Worm (Caenorhabditis elegans) whole organism, L4 larva: ENCODE measurements around the gene F56D5.2.

Source experiments
- hlh-11 ChIP-seq: fragments of 200-800 bp; sonication (Bioruptor generic); optimal IDR thresholded peaks from 2 replicates; lab custom pipeline; 2018; ENCODE audit warnings: mild to moderate bottlenecking, missing genetic modification characterization, missing compliant biosample characterization
- jun-1 ChIP-seq: fragments of 150-350 bp; optimal IDR thresholded peaks from 2 replicates; lab custom pipeline; 2014; ENCODE audit warnings: missing biosample characterization, missing genetic modification reagents, missing genetic modification characterization
- mdl-1 ChIP-seq, 2 experiments: fragments of 150-350 bp in 1 of 2; sonication (generic microtip) in 1 of 2; optimal IDR thresholded peaks; 2 replicates each; lab custom pipeline; 2014 to 2017; ENCODE audit warnings: missing biosample characterization in 2 of 2, missing genetic modification characterization in 2 of 2
- nhr-11 ChIP-seq: fragments of 150-350 bp; optimal IDR thresholded peaks from 2 replicates; lab custom pipeline; 2014; ENCODE audit warnings: missing biosample characterization, missing genetic modification characterization
- nhr-76 ChIP-seq: fragments of 150-350 bp; optimal IDR thresholded peaks from 2 replicates; lab custom pipeline; 2014; ENCODE audit warnings: missing biosample characterization, missing genetic modification characterization

ce11 chrIV:9403761-9404420, 5.5 kb upstream of the F56D5.2 start:
- no peak for TF ChIP-seq hlh-11 (tag; lab: Kevin White, UChicago)
- TF ChIP-seq jun-1 (tag; lab: Kevin White, UChicago): no peak
- TF ChIP-seq nhr-11: no peak
- TF ChIP-seq mdl-1 (tag; optimal IDR thresholded peaks at IDR 0.05; lab: Kevin White, UChicago): no peak
- no peak for TF ChIP-seq nhr-76 (tag; lab: Kevin White, UChicago)
